Fruit fly (Drosophila melanogaster) whole organism, embryonic: ENCODE results near the gene fau.
A peak's percentile ranks its signal among the peaks of the same experiment; 100 is the strongest.

Source experiments
- Awh ChIP-seq: fragments of 200-800 bp; sonication (Bioruptor generic); IDR thresholded peaks from 2 replicates; pipeline ENCODE4, ENCODE4 v1.3.6; 2022; ENCODE audit warnings: missing biosample characterization, missing genetic modification characterization
- CG10147 ChIP-seq: fragments of 200-800 bp; sonication (Bioruptor generic); optimal IDR thresholded peaks from 2 replicates; lab custom pipeline; 2019; ENCODE audit warnings: missing biosample characterization, mild to moderate bottlenecking, missing genetic modification characterization, moderate library complexity
- CG10267 ChIP-seq: fragments of 200-800 bp; sonication (Bioruptor generic); optimal IDR thresholded peaks from 2 replicates; lab custom pipeline; 2018; ENCODE audit warnings: missing biosample characterization, mild to moderate bottlenecking, missing genetic modification characterization, moderate library complexity
- CG11247 ChIP-seq: fragments of 200-800 bp; sonication (Bioruptor generic); IDR thresholded peaks from 2 replicates; pipeline ENCODE4 v1.3.6; 2022; ENCODE audit warnings: missing biosample characterization, missing genetic modification characterization
- CG11456 ChIP-seq: fragments of 200-800 bp; sonication (Bioruptor generic); IDR thresholded peaks from 3 replicates; pipeline ENCODE4 v1.3.6; 2022; ENCODE audit warnings: missing biosample characterization, missing genetic modification characterization
- CG11696 ChIP-seq: fragments of 200-800 bp; sonication (Bioruptor generic); IDR thresholded peaks from 2 replicates; pipeline ENCODE4 v1.3.6; 2022; ENCODE audit warnings: missing biosample characterization, missing genetic modification characterization
- CG12071 ChIP-seq: fragments of 200-800 bp; sonication (Bioruptor generic); optimal IDR thresholded peaks from 3 replicates; lab custom pipeline; 2018; ENCODE audit warnings: missing biosample characterization, mild to moderate bottlenecking, missing genetic modification characterization
- CG2199 ChIP-seq: fragments of 200-800 bp; sonication (Bioruptor generic); IDR thresholded peaks from 3 replicates; pipeline ENCODE4 v1.3.6; 2022; ENCODE audit warnings: missing biosample characterization, missing genetic modification characterization
- CG2678 ChIP-seq: fragments of 200-800 bp; sonication (Bioruptor generic); optimal IDR thresholded peaks from 3 replicates; lab custom pipeline; 2019; ENCODE audit warnings: missing biosample characterization, mild to moderate bottlenecking, missing genetic modification characterization, moderate library complexity
- CG3407 ChIP-seq: fragments of 200-800 bp; sonication (Bioruptor generic); optimal IDR thresholded peaks from 2 replicates; lab custom pipeline; 2018; ENCODE audit warnings: missing biosample characterization, mild to moderate bottlenecking, missing genetic modification characterization
- CG3838 ChIP-seq: fragments of 200-800 bp; sonication (Bioruptor generic); optimal IDR thresholded peaks from 3 replicates; lab custom pipeline; 2016; ENCODE audit warnings: missing biosample characterization, missing genetic modification characterization
- CG4730 ChIP-seq: fragments of 200-800 bp; sonication (Bioruptor generic); IDR thresholded peaks from 2 replicates; pipeline ENCODE4 v1.3.6; 2022; ENCODE audit warnings: missing biosample characterization, missing genetic modification characterization
- CG6175 ChIP-seq: fragments of 200-800 bp; sonication (Bioruptor generic); IDR thresholded peaks from 3 replicates; pipeline ENCODE4 v1.3.6; 2022; ENCODE audit warnings: missing biosample characterization, missing genetic modification characterization
- CG6683 ChIP-seq: fragments of 200-800 bp; sonication (Bioruptor generic); optimal IDR thresholded peaks from 2 replicates; lab custom pipeline; 2017; ENCODE audit warnings: missing biosample characterization, mild to moderate bottlenecking, missing genetic modification characterization, missing genetic modification reagents
- ERR ChIP-seq: fragments of 200-800 bp; sonication (Bioruptor generic); optimal IDR thresholded peaks from 2 replicates; lab custom pipeline; 2016; ENCODE audit warnings: missing biosample characterization, missing genetic modification characterization
- Elba2 ChIP-seq: fragments of 200-800 bp; sonication (Bioruptor generic); optimal IDR thresholded peaks from 3 replicates; lab custom pipeline; 2016; ENCODE audit warnings: missing biosample characterization, missing genetic modification characterization
- Ets97D ChIP-seq: fragments of 200-800 bp; sonication (Bioruptor generic); optimal IDR thresholded peaks from 3 replicates; lab custom pipeline; 2016; ENCODE audit warnings: missing biosample characterization, missing genetic modification characterization
- Fer3 ChIP-seq: fragments of 200-800 bp; sonication (Bioruptor generic); optimal IDR thresholded peaks from 2 replicates; lab custom pipeline; 2018; ENCODE audit warnings: missing biosample characterization, mild to moderate bottlenecking, missing genetic modification characterization, moderate library complexity
- HLHmδ ChIP-seq: fragments of 200-800 bp; sonication (Bioruptor generic); optimal IDR thresholded peaks from 2 replicates; lab custom pipeline; 2018; ENCODE audit warnings: missing biosample characterization, mild to moderate bottlenecking, missing genetic modification characterization, moderate library complexity
- Hr51 ChIP-seq, 2 experiments: fragments of 200-800 bp; sonication (Bioruptor generic); optimal IDR thresholded peaks; 2 replicates in 1 of 2; 3 replicates in 1 of 2; lab custom pipeline; 2016 to 2018; ENCODE audit warnings: missing biosample characterization in 2 of 2, missing genetic modification characterization in 2 of 2, mild to moderate bottlenecking in 1 of 2, moderate library complexity in 1 of 2
- NK7.1 ChIP-seq: fragments of 200-800 bp; sonication (Bioruptor generic); optimal IDR thresholded peaks from 3 replicates; lab custom pipeline; 2016; ENCODE audit warnings: missing biosample characterization, missing genetic modification characterization
- Pdp1 ChIP-seq, 2 experiments: fragments of 200-800 bp; sonication (Bioruptor generic); optimal IDR thresholded peaks; 3 replicates each; lab custom pipeline; 2016; ENCODE audit warnings: missing biosample characterization in 2 of 2, missing genetic modification characterization in 2 of 2, mild to moderate bottlenecking in 1 of 2, moderate library complexity in 1 of 2
- Spps ChIP-seq: fragments of 200-800 bp; sonication (Bioruptor generic); optimal IDR thresholded peaks from 2 replicates; lab custom pipeline; 2018; ENCODE audit warnings: missing biosample characterization, mild to moderate bottlenecking, missing genetic modification characterization
- Taf1 ChIP-seq: fragments of 200-800 bp; sonication (Bioruptor generic); IDR thresholded peaks from 2 replicates; pipeline ENCODE4 v1.3.6; 2022; ENCODE audit warnings: missing biosample characterization, missing genetic modification characterization
- abd-A ChIP-seq: fragments of 200-800 bp; sonication (Bioruptor generic); optimal IDR thresholded peaks from 3 replicates; lab custom pipeline; 2019; ENCODE audit warnings: missing biosample characterization, mild to moderate bottlenecking, missing genetic modification characterization, moderate library complexity
- bbx ChIP-seq: fragments of 200-800 bp; sonication (Bioruptor generic); IDR thresholded peaks from 2 replicates; pipeline ENCODE4 v1.3.6; 2022; ENCODE audit warnings: missing biosample characterization, missing genetic modification characterization; ENCODE audit not compliant: partially characterized antibody
- cato ChIP-seq: fragments of 200-800 bp; sonication (Bioruptor generic); optimal IDR thresholded peaks from 2 replicates; lab custom pipeline; 2016; ENCODE audit warnings: missing biosample characterization, missing genetic modification characterization, borderline replicate concordance
- crc ChIP-seq: fragments of 200-800 bp; sonication (Bioruptor generic); optimal IDR thresholded peaks from 2 replicates; lab custom pipeline; 2016; ENCODE audit warnings: missing biosample characterization, missing genetic modification characterization
- emc ChIP-seq: fragments of 200-800 bp; sonication (Bioruptor generic); optimal IDR thresholded peaks from 2 replicates; lab custom pipeline; 2016; ENCODE audit warnings: missing biosample characterization, missing genetic modification characterization
- fru ChIP-seq: fragments of >200 bp; optimal IDR thresholded peaks from 2 replicates; lab custom pipeline; 2017
- gro ChIP-seq: fragments of 200-800 bp; sonication (Bioruptor generic); optimal IDR thresholded peaks from 2 replicates; lab custom pipeline; 2016; ENCODE audit warnings: missing biosample characterization, missing genetic modification characterization
- kni ChIP-seq: fragments of 200-800 bp; sonication (Bioruptor generic); optimal IDR thresholded peaks from 3 replicates; lab custom pipeline; 2017; ENCODE audit warnings: mild to moderate bottlenecking, missing biosample characterization, missing genetic modification reagents, missing genetic modification characterization
- lbe ChIP-seq: fragments of 200-800 bp; sonication (Bioruptor generic); optimal IDR thresholded peaks from 2 replicates; lab custom pipeline; 2016; ENCODE audit warnings: missing biosample characterization, mild to moderate bottlenecking, missing genetic modification characterization
- lola ChIP-seq, 3 experiments: fragments of >200 bp in 2 of 3; fragments of 200-800 bp in 1 of 3; sonication (Bioruptor generic) in 1 of 3; optimal IDR thresholded peaks; 2 replicates each; lab custom pipeline; 2017 to 2019; ENCODE audit warnings: missing biosample characterization in 3 of 3, missing genetic modification characterization in 3 of 3, mild to moderate bottlenecking in 1 of 3, moderate library complexity in 1 of 3
- mam ChIP-seq: fragments of 200-800 bp; sonication (Bioruptor generic); optimal IDR thresholded peaks from 3 replicates; lab custom pipeline; 2016; ENCODE audit warnings: missing biosample characterization, missing genetic modification characterization
- phol ChIP-seq: fragments of 200-800 bp; sonication (Bioruptor generic); optimal IDR thresholded peaks from 3 replicates; lab custom pipeline; 2018; ENCODE audit warnings: missing biosample characterization, mild to moderate bottlenecking, missing genetic modification characterization, moderate library complexity
- prd ChIP-seq, 3 experiments: fragments of >200 bp in 2 of 3; fragments of 200-800 bp in 1 of 3; sonication (Bioruptor generic) in 1 of 3; optimal IDR thresholded peaks in 2 of 3; IDR thresholded peaks in 1 of 3; 2 replicates in 2 of 3; 3 replicates in 1 of 3; pipeline versions ENCODE4 v1.3.6 to Lab custom; 2017 to 2022; ENCODE audit warnings: missing biosample characterization in 1 of 3, missing genetic modification characterization in 1 of 3
- ranshi ChIP-seq: fragments of 200-800 bp; sonication (Bioruptor generic); IDR thresholded peaks from 2 replicates; pipeline ENCODE4 v1.3.6; 2022; ENCODE audit warnings: missing biosample characterization, missing genetic modification characterization
- sc ChIP-seq, 3 experiments: fragments of >200 bp in 2 of 3; fragments of 200-800 bp in 1 of 3; sonication (Bioruptor generic) in 1 of 3; optimal IDR thresholded peaks; 2 replicates in 2 of 3; 3 replicates in 1 of 3; lab custom pipeline; 2017; ENCODE audit warnings: mild to moderate bottlenecking in 1 of 3, missing biosample characterization in 1 of 3, missing genetic modification characterization in 1 of 3, missing genetic modification reagents in 1 of 3
- schlank ChIP-seq: fragments of 200-800 bp; sonication (Bioruptor generic); optimal IDR thresholded peaks from 2 replicates; lab custom pipeline; 2018; ENCODE audit warnings: missing biosample characterization, mild to moderate bottlenecking, missing genetic modification characterization
- sens-2 ChIP-seq: fragments of 200-800 bp; sonication (Bioruptor generic); IDR thresholded peaks from 2 replicates; pipeline ENCODE4 v1.3.6; 2022; ENCODE audit warnings: missing biosample characterization, missing genetic modification characterization
- slbo ChIP-seq: fragments of 200-800 bp; sonication (Bioruptor generic); IDR thresholded peaks from 2 replicates; pipeline ENCODE4 v1.3.6; 2022; ENCODE audit warnings: missing biosample characterization, missing genetic modification characterization
- sug ChIP-seq: fragments of 200-800 bp; optimal IDR thresholded peaks from 2 replicates; lab custom pipeline; 2019; ENCODE audit warnings: missing biosample characterization, mild to moderate bottlenecking, missing genetic modification characterization, moderate library complexity
- trem ChIP-seq: fragments of 200-800 bp; optimal IDR thresholded peaks from 3 replicates; lab custom pipeline; 2019; ENCODE audit warnings: missing biosample characterization, mild to moderate bottlenecking, missing genetic modification characterization, moderate library complexity
- tup ChIP-seq: fragments of 200-800 bp; sonication (Bioruptor generic); optimal IDR thresholded peaks from 2 replicates; lab custom pipeline; 2016; ENCODE audit warnings: missing biosample characterization, mild to moderate bottlenecking, missing genetic modification characterization, moderate library complexity
- vnd ChIP-seq: fragments of 200-800 bp; sonication (Bioruptor generic); IDR thresholded peaks from 3 replicates; pipeline ENCODE4 v1.3.6; 2022; ENCODE audit warnings: missing biosample characterization, missing genetic modification characterization; ENCODE audit not compliant: partially characterized antibody

The fau gene

DNA sequence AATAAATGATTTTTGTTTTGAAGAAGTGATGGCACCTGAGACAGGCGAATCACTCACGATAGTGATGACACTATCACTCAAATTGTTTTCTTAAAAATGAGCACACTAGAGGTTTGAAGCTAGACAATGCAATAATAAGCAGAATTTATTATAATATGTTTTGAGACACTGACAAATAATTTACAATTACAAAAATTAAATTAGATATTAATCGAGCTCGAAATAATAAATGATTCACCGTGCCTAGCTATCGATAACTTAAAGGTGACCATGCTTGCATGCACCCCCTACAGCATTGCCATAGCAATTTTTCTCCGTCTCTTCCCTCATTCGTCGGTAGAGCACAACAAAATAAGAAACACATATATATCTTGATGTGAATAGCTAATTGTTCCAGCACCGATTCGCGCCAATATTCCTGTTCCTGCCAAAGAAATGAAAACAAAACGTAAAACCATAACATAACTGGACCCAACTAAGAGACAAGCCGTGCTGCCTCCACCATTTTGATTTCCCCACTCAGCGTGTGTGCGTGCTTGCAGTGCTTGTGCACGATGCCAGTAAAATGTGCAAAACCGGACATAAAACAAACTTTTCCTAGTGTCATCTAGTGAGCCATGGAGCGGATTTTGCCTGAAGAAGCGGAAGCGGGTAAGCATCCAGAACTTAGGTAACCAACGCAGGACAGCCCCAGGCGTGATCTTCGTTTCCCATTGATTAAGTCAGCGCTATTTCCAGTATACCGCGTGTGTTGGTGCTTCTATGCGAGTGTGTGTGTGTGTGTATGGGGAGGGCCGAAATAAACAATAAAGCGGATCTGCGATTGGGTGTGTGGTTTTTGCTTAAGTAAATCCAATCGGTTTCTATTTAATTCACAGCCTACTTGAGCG, 16.0 kb downstream of the fau start, which contains the start of the genes MED7 and Cap-H2 (continued):
- peak; percentile 68 for TF ChIP-seq Taf1 (GFP tag; lab: Robert Waterston, UW)
- peak; percentile 88 for TF ChIP-seq phol
- TF ChIP-seq emc = no peak
- peak; percentile 7 for TF ChIP-seq CG6683 (GFP tag; lab: Kevin White, UChicago)
- TF ChIP-seq CG10147 = peak; percentile 52
- no peak for TF ChIP-seq HLHmδ (GFP tag; lab: Kevin White, UChicago)
- TF ChIP-seq CG2199 (GFP tag; lab: Robert Waterston, UW) = 0 out of 3 replicates have a peak, but pooled peaks have one; percentile 17
- peak; percentile 85 to 87 for TF ChIP-seq Pdp1 (GFP tag; optimal IDR thresholded peaks at IDR 0.05; lab: Kevin White, UChicago)
- TF ChIP-seq prd (optimal IDR thresholded peaks at IDR 0.05; lab: Kevin White, UChicago) = no peak
- peak; percentile 93 for TF ChIP-seq prd (GFP tag; IDR thresholded peaks at IDR 0.05; lab: Robert Waterston, UW)
- TF ChIP-seq CG6175 (GFP tag; lab: Robert Waterston, UW) = peak; percentile 56; the same call in 1 of the 3 replicates
- TF ChIP-seq lola (GFP tag; optimal IDR thresholded peaks at IDR 0.05; lab: Kevin White, UChicago) = peak in 2 of 3 experiments; percentile 29 to 79
- TF ChIP-seq CG11247 (GFP tag; lab: Robert Waterston, UW) = peak; percentile 73
- TF ChIP-seq slbo (GFP tag; lab: Robert Waterston, UW) = peak; percentile 90
- TF ChIP-seq trem (tag; lab: Kevin White, UChicago) = peak; percentile 90
- peak; percentile 99 for TF ChIP-seq vnd
- no peak for TF ChIP-seq CG2678 (tag; lab: Kevin White, UChicago)
- TF ChIP-seq Fer3 (tag; lab: Kevin White, UChicago) = peak; percentile 62
- TF ChIP-seq Spps = peak; percentile 61
- peak; percentile 53 for TF ChIP-seq Elba2 (GFP tag; lab: Kevin White, UChicago)
- TF ChIP-seq CG12071 = no peak
- peak; percentile 69 for TF ChIP-seq lbe (GFP tag; lab: Kevin White, UChicago)
- TF ChIP-seq sc (optimal IDR thresholded peaks at IDR 0.05; lab: Kevin White, UChicago) = no peak
- TF ChIP-seq sc (GFP tag; optimal IDR thresholded peaks at IDR 0.05; lab: Kevin White, UChicago) = peak; percentile 3
- peak; percentile 46; the same call in 1 of the 2 replicates for TF ChIP-seq sens-2 (GFP tag; lab: Robert Waterston, UW)
- peak; percentile 86; the same call in 2 of the 3 replicates for TF ChIP-seq CG11456 (GFP tag; lab: Robert Waterston, UW)
- TF ChIP-seq schlank (tag; lab: Kevin White, UChicago) = peak; percentile 15
- TF ChIP-seq CG10267 (tag; lab: Kevin White, UChicago) = peak; percentile 81
- TF ChIP-seq ranshi (GFP tag; lab: Robert Waterston, UW) = peak; percentile 91
- TF ChIP-seq tup = peak; percentile 58
- peak in 1 of 2 experiments; percentile 85 for TF ChIP-seq Hr51 (GFP tag; optimal IDR thresholded peaks at IDR 0.05; lab: Kevin White, UChicago)
- peak; percentile 55 for TF ChIP-seq CG3838 (GFP tag; lab: Kevin White, UChicago)
- peak; percentile 25 for TF ChIP-seq crc (GFP tag; lab: Kevin White, UChicago)
- TF ChIP-seq gro (GFP tag; lab: Kevin White, UChicago) = peak; percentile 85
- peak; percentile 41 for TF ChIP-seq ERR
- peak; percentile 89 for TF ChIP-seq sug
- TF ChIP-seq kni (GFP tag; lab: Kevin White, UChicago) = no peak
- 0 out of 2 replicates have a peak, but pooled peaks have one; percentile 34 for TF ChIP-seq CG11696 (GFP tag; lab: Robert Waterston, UW)
- TF ChIP-seq Ets97D (GFP tag; lab: Kevin White, UChicago) = peak; percentile 95
- TF ChIP-seq abd-A (tag; lab: Kevin White, UChicago) = no peak
- TF ChIP-seq cato = peak; percentile 42
- TF ChIP-seq bbx (GFP tag; lab: Robert Waterston, UW) = peak; percentile 92
- peak; percentile 77 for TF ChIP-seq CG4730 (GFP tag; lab: Robert Waterston, UW)
- peak; percentile 58 for TF ChIP-seq CG3407 (GFP tag; lab: Kevin White, UChicago)
- peak; percentile 67 for TF ChIP-seq Awh
- peak; percentile 85 for TF ChIP-seq mam (GFP tag; lab: Kevin White, UChicago)
- TF ChIP-seq fru = no peak
- no peak for TF ChIP-seq NK7.1 (GFP tag; lab: Kevin White, UChicago)
